In genomic region chrX:15578043-15578442, dm6 we compare ENCODE assay signal across 5 fruit fly cellular contexts.
A peak's percentile ranks its signal among the peaks of the same experiment; 100 is the strongest.
TF ChIP-seq lines count a peak whose summit lies in the region.

cerv (minus strand) TSS chrX:15578171.
CG7872 (plus strand) TSS chrX:15578205.

- peak; percentile 19 for TF ChIP-seq CTCF in whole organism, embryonic (GFP tag; optimal IDR thresholded peaks at IDR 0.05; lab: Kevin White, UChicago)

TF ChIP-seq in whole organism, adult, 20 proteins besides CTCF, POLR2A, EP300 and RAD21:
- TF ChIP-seq Mnt (GFP tag; optimal IDR thresholded peaks at IDR 0.05; lab: Kevin White, UChicago) (peak; percentile 45), bab1 (GFP tag; optimal IDR thresholded peaks at IDR 0.05; lab: Kevin White, UChicago) (peak; percentile 44), Clk (GFP tag; optimal IDR thresholded peaks at IDR 0.05; lab: Kevin White, UChicago) (no peak), CG1620 (GFP tag; optimal IDR thresholded peaks at IDR 0.05; lab: Kevin White, UChicago) (peak; percentile 6), ovo (GFP tag; optimal IDR thresholded peaks at IDR 0.05; lab: Kevin White, UChicago) (no peak)

TF ChIP-seq in whole organism, embryonic, 481 proteins besides CTCF, POLR2A, EP300 and RAD21 (continues in another document):
- TF ChIP-seq scrt (GFP tag; optimal IDR thresholded peaks at IDR 0.05; lab: Kevin White, UChicago): peak; percentile 30
- TF ChIP-seq Ets97D (GFP tag; optimal IDR thresholded peaks at IDR 0.05; lab: Kevin White, UChicago): peak; percentile 41
- peak; percentile 36 for TF ChIP-seq phol (tag; optimal IDR thresholded peaks at IDR 0.05; lab: Kevin White, UChicago)
- TF ChIP-seq sna (GFP tag; IDR thresholded peaks at IDR 0.05; lab: Robert Waterston, UW; ENCODE audit: partially characterized antibody): peak; percentile 66
- TF ChIP-seq Sin3A (optimal IDR thresholded peaks at IDR 0.05; lab: Kevin White, UChicago): peak; percentile 22
- TF ChIP-seq bbx (GFP tag; IDR thresholded peaks at IDR 0.05; lab: Robert Waterston, UW; ENCODE audit: partially characterized antibody): peak; percentile 72
- no peak for TF ChIP-seq Doc2 (GFP tag; IDR thresholded peaks at IDR 0.05; lab: Robert Waterston, UW)
- TF ChIP-seq zen2 (GFP tag; IDR thresholded peaks at IDR 0.05; lab: Robert Waterston, UW; ENCODE audit: partially characterized antibody): peak; percentile 52; the same call in 2 of the 3 replicates
- TF ChIP-seq CG3847 (GFP tag; IDR thresholded peaks at IDR 0.05; lab: Robert Waterston, UW): peak; percentile 29; the same call in 1 of the 2 replicates
- TF ChIP-seq knrl (GFP tag; IDR thresholded peaks at IDR 0.05; lab: Robert Waterston, UW; ENCODE audit: partially characterized antibody): peak; percentile 61
- TF ChIP-seq zf30C (GFP tag; optimal IDR thresholded peaks at IDR 0.05; lab: Kevin White, UChicago): no peak
- TF ChIP-seq Dp (GFP tag; optimal IDR thresholded peaks at IDR 0.05; lab: Kevin White, UChicago): peak; percentile 44
- peak; percentile 48; the same call in 1 of the 2 replicates for TF ChIP-seq sob (GFP tag; IDR thresholded peaks at IDR 0.05; lab: Robert Waterston, UW)
- TF ChIP-seq CG16813 (GFP tag; IDR thresholded peaks at IDR 0.05; lab: Robert Waterston, UW; ENCODE audit: partially characterized antibody): peak; percentile 73
- TF ChIP-seq CG3281 (GFP tag; optimal IDR thresholded peaks at IDR 0.05; lab: Kevin White, UChicago): peak; percentile 3
- TF ChIP-seq Gsc (GFP tag; IDR thresholded peaks at IDR 0.05; lab: Robert Waterston, UW): no peak
- TF ChIP-seq Blimp-1 (GFP tag; optimal IDR thresholded peaks at IDR 0.05; lab: Kevin White, UChicago): no peak
- TF ChIP-seq CG4730 (GFP tag; IDR thresholded peaks at IDR 0.05; lab: Robert Waterston, UW): no peak
- no peak for TF ChIP-seq B-H2 (GFP tag; optimal IDR thresholded peaks at IDR 0.05; lab: Kevin White, UChicago)
- no peak for TF ChIP-seq CG7839 (tag; optimal IDR thresholded peaks at IDR 0.05; lab: Kevin White, UChicago)

TF ChIP-seq in whole organism, prepupa, 60 proteins besides CTCF, POLR2A, EP300 and RAD21:
- TF ChIP-seq CG3919 (GFP tag; optimal IDR thresholded peaks at IDR 0.05; lab: Kevin White, UChicago) (peak; percentile 2), Hr38 (GFP tag; optimal IDR thresholded peaks at IDR 0.05; lab: Kevin White, UChicago) (no peak), CG1621 (tag; optimal IDR thresholded peaks at IDR 0.05; lab: Kevin White, UChicago) (peak; percentile 20), CG16779 (tag; optimal IDR thresholded peaks at IDR 0.05; lab: Kevin White, UChicago) (no peak), achi (GFP tag; optimal IDR thresholded peaks at IDR 0.05; lab: Kevin White, UChicago) (peak; percentile 52), Eip78C (GFP tag; lab: Kevin White, UChicago) (peak; percentile 27), fkh (GFP tag; optimal IDR thresholded peaks at IDR 0.05; lab: Kevin White, UChicago) (peak; percentile 27)

TF ChIP-seq in whole organism, pupa, 21 proteins besides CTCF, POLR2A, EP300 and RAD21:
- TF ChIP-seq CG4496 (GFP tag; IDR thresholded peaks at IDR 0.05; lab: Robert Waterston, UW) (peak; percentile 63; the same call in 2 of the 3 replicates), CG13204 (GFP tag; optimal IDR thresholded peaks at IDR 0.05; lab: Kevin White, UChicago) (no peak)
TF ChIP-seq in whole organism, pupa: peak in this region for 1.

TF ChIP-seq in whole organism, wandering third instar larva, 38 proteins besides CTCF, POLR2A, EP300 and RAD21:
- TF ChIP-seq sv (GFP tag; optimal IDR thresholded peaks at IDR 0.05; lab: Kevin White, UChicago) (no peak), Hnf4 (GFP tag; optimal IDR thresholded peaks at IDR 0.05; lab: Kevin White, UChicago) (no peak), foxo (GFP tag; optimal IDR thresholded peaks at IDR 0.05; lab: Kevin White, UChicago) (peak in 1 of 2 experiments; percentile 8), Hr83 (GFP tag; optimal IDR thresholded peaks at IDR 0.05; lab: Kevin White, UChicago; ENCODE audit: poor library complexity, severe bottlenecking) (peak; percentile 37), rgr (GFP tag; optimal IDR thresholded peaks at IDR 0.05; lab: Kevin White, UChicago) (peak; percentile 3), Rel (GFP tag; optimal IDR thresholded peaks at IDR 0.05; lab: Kevin White, UChicago) (no peak), Rel (tag; optimal IDR thresholded peaks at IDR 0.05; lab: Kevin White, UChicago) (peak; percentile 1)
